Worm (Caenorhabditis elegans): Measurements from ENCODE around the gene F59A1.16.

DNA sequence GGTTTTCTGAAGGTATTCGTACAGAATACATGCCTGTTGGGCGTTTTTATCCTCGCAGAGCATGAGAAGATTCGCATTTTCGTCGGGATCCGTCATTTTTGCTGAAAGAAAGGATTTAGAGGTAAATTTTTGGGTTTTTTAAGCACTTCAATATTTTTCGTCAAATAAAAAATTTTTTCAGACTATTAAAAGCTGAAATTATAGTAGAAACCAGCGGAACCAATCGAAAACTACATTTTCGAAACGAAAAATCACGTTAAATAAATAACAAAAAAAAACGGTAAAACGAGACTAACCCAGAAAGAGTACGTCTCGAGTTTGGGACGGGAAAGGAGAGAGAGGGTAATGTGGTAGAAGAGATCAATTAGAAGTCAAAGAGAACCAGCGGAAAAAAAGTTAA is 34.3 kb downstream of the F59A1.16 start, which contains the start of gene fbxa-192:
- TF ChIP-seq drap-1 (GFP tag; optimal IDR thresholded peaks at IDR 0.05): no peak
- TF ChIP-seq ces-1 (GFP tag; optimal IDR thresholded peaks at IDR 0.05): no peak
- TF ChIP-seq unc-62 (GFP tag; optimal IDR thresholded peaks at IDR 0.05): no peak
- TF ChIP-seq lsy-2 (tag; optimal IDR thresholded peaks at IDR 0.05): no peak
- TF ChIP-seq bed-3 (GFP tag; optimal IDR thresholded peaks at IDR 0.05): no peak
- TF ChIP-seq nhr-28 (tag; optimal IDR thresholded peaks at IDR 0.05): no peak
- no peak for TF ChIP-seq nhr-12 (tag; optimal IDR thresholded peaks at IDR 0.05)
- no peak for TF ChIP-seq blmp-1 (tag; optimal IDR thresholded peaks at IDR 0.05)
- TF ChIP-seq elt-3 (tag; optimal IDR thresholded peaks at IDR 0.05): no peak
- no peak for TF ChIP-seq lin-13 (tag; optimal IDR thresholded peaks at IDR 0.05)
